Worm (Caenorhabditis elegans): ENCODE measurements around the gene C14A11.6.
A peak's percentile ranks its signal among the peaks of the same experiment; 100 is the strongest.
"Not testable (repeated sequence)": the region's sequence is repeated elsewhere in the genome, so short reads cannot be mapped to it uniquely, and the experiment has no call there.

C14A11.6 gene

DNA sequence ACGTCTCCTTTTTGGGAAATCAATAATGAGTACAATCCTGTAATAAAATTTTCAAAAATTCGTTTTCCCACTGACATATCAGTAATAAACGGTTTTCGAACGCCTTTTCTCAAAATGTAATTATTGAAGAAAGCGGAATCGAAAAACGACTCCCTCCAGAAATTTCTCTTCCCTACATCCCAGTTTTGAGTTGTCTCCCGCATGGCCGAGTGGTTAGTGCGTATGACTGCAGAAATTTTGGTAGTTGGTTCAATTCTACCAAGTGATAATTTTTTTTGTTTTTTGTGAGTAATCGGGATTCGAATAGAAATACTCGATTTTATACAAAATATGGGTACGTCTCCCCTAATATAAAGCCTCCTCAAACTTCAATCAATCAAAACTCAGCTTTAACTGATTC is 12.3 kb downstream of the C14A11.6 start:
- TF ChIP-seq nhr-42 (GFP tag; IDR thresholded peaks at IDR 0.05) (0 out of 2 replicates have a peak, but pooled peaks have one; percentile 57), hmg-1.1 (GFP tag; IDR thresholded peaks at IDR 0.05) (peak; percentile 60; the same call in 1 of the 2 replicates), madf-9 (GFP tag; conservative IDR thresholded peaks at IDR 0.05) (peak; percentile 67), F44E2.7 (GFP tag; IDR thresholded peaks at IDR 0.05) (peak; percentile 91; the same call in 1 of the 2 replicates), ctbp-1 (GFP tag; IDR thresholded peaks at IDR 0.05) (peak; percentile 64; the same call in 1 of the 2 replicates), Y105C5A.15 (GFP tag; IDR thresholded peaks at IDR 0.05) (0 out of 2 replicates have a peak, but pooled peaks have one; percentile 74), php-3 (GFP tag; IDR thresholded peaks at IDR 0.05) (peak; percentile 55), T26A8.4 (GFP tag; IDR thresholded peaks at IDR 0.05) (peak; percentile 42), madf-5 (GFP tag; IDR thresholded peaks at IDR 0.05) (0 out of 4 replicates have a peak, but pooled peaks have one; percentile 17 to 68), tra-1 (GFP tag; IDR thresholded peaks at IDR 0.05) (peak; percentile 73; the same call in 1 of the 2 replicates), lim-7 (GFP tag; IDR thresholded peaks at IDR 0.05) (peak; percentile 88), snpc-1.2 (GFP tag; IDR thresholded peaks at IDR 0.05) (peak; percentile 87), vab-7 (GFP tag; IDR thresholded peaks at IDR 0.05) (peak; percentile 87), lin-38 (GFP tag; IDR thresholded peaks at IDR 0.05) (peak; percentile 70), mxl-2 (GFP tag; conservative IDR thresholded peaks at IDR 0.05) (0 out of 2 replicates have a peak, but pooled peaks have one; percentile 48), zfp-3 (GFP tag; conservative IDR thresholded peaks at IDR 0.05) (0 out of 2 replicates have a peak, but pooled peaks have one; percentile 33), F26F4.8 (GFP tag; conservative IDR thresholded peaks at IDR 0.05) (peak; percentile 76; the same call in 1 of the 2 replicates), lin-1 (GFP tag; IDR thresholded peaks at IDR 0.05) (peak; percentile 56; the same call in 1 of the 2 replicates), ZK337.2 (GFP tag; IDR thresholded peaks at IDR 0.05) (peak; percentile 87), Y48G9A.11 (GFP tag; IDR thresholded peaks at IDR 0.05) (0 out of 2 replicates have a peak, but pooled peaks have one; percentile 39), ceh-44 (GFP tag; IDR thresholded peaks at IDR 0.05) (peak; percentile 67; the same call in 1 of the 2 replicates), nhr-41 (GFP tag; IDR thresholded peaks at IDR 0.05) (peak; percentile 52; the same call in 1 of the 2 replicates), D1046.2 (GFP tag; IDR thresholded peaks at IDR 0.05) (peak; percentile 82), arid-1 (GFP tag; conservative IDR thresholded peaks at IDR 0.05) (peak; percentile 79), egl-43 (GFP tag; IDR thresholded peaks at IDR 0.05) (peak; percentile 86), pha-4 (GFP tag; IDR thresholded peaks at IDR 0.05) (peak; percentile 89; the same call in 1 of the 2 replicates), dmd-8 (GFP tag; IDR thresholded peaks at IDR 0.05) (peak; percentile 63; the same call in 1 of the 2 replicates)
- TF ChIP-seq pha-4 (tag; optimal IDR thresholded peaks at IDR 0.05) = not testable (repeated sequence)

DNA sequence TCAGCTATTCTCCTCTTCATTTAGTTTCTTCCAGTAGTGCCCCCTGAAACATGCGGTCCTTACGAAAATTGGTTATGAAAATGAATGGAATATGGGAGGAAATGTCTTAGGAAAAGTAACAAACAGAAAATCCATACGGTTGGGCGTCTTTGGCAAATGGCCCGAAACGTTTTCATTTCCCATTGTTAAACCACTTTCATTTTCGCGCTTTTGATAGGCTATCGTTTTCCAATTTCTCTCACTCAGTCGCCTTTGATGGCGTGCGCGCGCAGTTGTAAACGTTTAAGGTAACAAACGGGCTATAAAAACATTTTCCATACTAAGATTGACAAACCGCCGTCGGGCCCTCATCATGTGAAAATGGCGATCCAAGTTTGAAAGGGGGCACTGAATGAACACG is 18.9 kb downstream of the C14A11.6 start:
- TF ChIP-seq hlh-30 (tag; optimal IDR thresholded peaks at IDR 0.05; ENCODE audit: insufficient read depth) = peak; percentile 24
- no peak for TF ChIP-seq mep-1 (tag; optimal IDR thresholded peaks at IDR 0.05)

DNA sequence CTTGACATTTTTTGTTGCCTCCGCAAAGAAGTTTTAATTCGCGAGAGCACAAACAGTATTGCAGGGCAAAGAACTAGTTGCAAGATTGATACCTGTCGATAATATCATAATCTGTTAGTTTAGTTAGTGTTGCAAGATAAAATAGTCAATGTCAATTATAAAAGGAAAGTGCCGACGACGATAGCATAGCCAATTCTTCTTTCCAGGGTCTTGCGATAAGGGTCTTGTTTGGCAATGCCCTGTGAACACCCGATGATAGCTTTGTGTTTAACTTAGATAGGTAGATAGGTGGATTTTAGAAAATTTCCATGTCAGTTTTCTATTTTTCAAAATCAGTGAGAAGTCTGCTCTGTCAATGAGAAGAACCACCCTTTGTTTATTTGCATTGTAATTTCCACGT is 19.6 kb downstream of the C14A11.6 start:
- TF ChIP-seq aly-2 (tag; optimal IDR thresholded peaks at IDR 0.05) (no peak), ceh-62 (tag; optimal IDR thresholded peaks at IDR 0.05) (no peak), dve-1 (tag; optimal IDR thresholded peaks at IDR 0.05; ENCODE audit: insufficient read depth) (peak; percentile 2), nhr-41 (GFP tag; IDR thresholded peaks at IDR 0.05) (no peak)

DNA sequence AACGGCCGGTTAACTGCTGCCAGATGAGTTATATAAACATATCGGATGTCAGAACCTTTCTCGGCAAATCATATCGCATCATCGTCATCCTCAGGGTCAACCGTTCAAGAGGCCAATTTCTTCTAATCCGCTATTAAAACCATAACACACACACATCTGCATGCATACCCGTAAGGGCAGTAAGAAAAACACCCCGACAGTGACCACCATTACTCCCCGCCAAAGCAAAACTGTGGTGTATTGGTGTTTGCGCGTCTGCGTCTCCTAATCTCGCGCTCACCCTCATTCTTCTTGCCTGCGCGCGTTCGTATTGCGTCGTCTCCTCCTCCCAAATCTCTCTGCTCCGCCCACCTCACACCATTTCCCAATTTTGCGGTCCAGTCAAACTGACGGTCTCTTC is 20.4 kb downstream of the C14A11.6 start:
- TF ChIP-seq Y105C5A.15 (GFP tag; IDR thresholded peaks at IDR 0.05) (no peak), aha-1 (tag) (peak; percentile 68), spr-3 (GFP tag; optimal IDR thresholded peaks at IDR 0.05) (no peak), set-16 (GFP tag; IDR thresholded peaks at IDR 0.05) (0 out of 2 replicates have a peak, but pooled peaks have one; percentile 12), nhr-11 (tag; optimal IDR thresholded peaks at IDR 0.05) (no peak), D1046.2 (GFP tag; IDR thresholded peaks at IDR 0.05) (no peak)
